Worm (Caenorhabditis elegans) whole organism, L4 larva: Measurements from ENCODE around the gene T11F8.4.

Experiments
- R02D3.7 ChIP-seq: fragments of 150-350 bp; sonication (generic microtip); optimal IDR thresholded peaks from 3 replicates; lab custom pipeline; 2014; ENCODE audit warnings: missing biosample characterization, missing genetic modification characterization
- egl-27 ChIP-seq: sonication (generic microtip); optimal IDR thresholded peaks from 3 replicates; lab custom pipeline; 2017; ENCODE audit warnings: missing biosample characterization, missing genetic modification reagents, missing genetic modification characterization
- gei-8 ChIP-seq: fragments of 200-800 bp; sonication (Bioruptor generic); optimal IDR thresholded peaks from 2 replicates; lab custom pipeline; 2018; ENCODE audit warnings: mild to moderate bottlenecking, missing genetic modification characterization, missing compliant biosample characterization

- TF ChIP-seq gei-8: no peak
- TF ChIP-seq R02D3.7 (tag; lab: Kevin White, UChicago): no peak
- no peak for TF ChIP-seq egl-27 (tag; lab: Kevin White, UChicago)
Measured at ce11 chrIV:5438705-5439104, 37.7 kb downstream of the T11F8.4 start, which contains the start of gene mgl-3.
